Worm (Caenorhabditis elegans) whole organism, L4 larva: Measurements from ENCODE around the gene rpl-25.1.
A peak's percentile ranks its signal among the peaks of the same experiment; 100 is the strongest.

Source experiments
- F44E2.7 ChIP-seq: fragments of 200-800 bp; sonication (Bioruptor generic); IDR thresholded peaks from 2 replicates; pipeline ENCODE4 v2.1.2; 2022; ENCODE audit warnings: missing genetic modification characterization, missing compliant biosample characterization
- Y5F2A.4 ChIP-seq: fragments of 200-800 bp; sonication (Bioruptor generic); optimal IDR thresholded peaks from 2 replicates; lab custom pipeline; 2018; ENCODE audit warnings: mild to moderate bottlenecking, missing genetic modification characterization, missing compliant biosample characterization
- Y75B8A.6 ChIP-seq: fragments of 200-800 bp; sonication (Bioruptor generic); IDR thresholded peaks from 2 replicates; pipeline ENCODE4 v1.3.6; 2022; ENCODE audit warnings: missing genetic modification reagents, missing genetic modification characterization, missing compliant biosample characterization
- ceh-20 ChIP-seq: fragments of 200-800 bp; sonication (Bioruptor generic); IDR thresholded peaks from 2 replicates; pipeline ENCODE4 v1.3.6; 2022; ENCODE audit warnings: missing genetic modification reagents, missing genetic modification characterization, missing compliant biosample characterization
- ceh-82 ChIP-seq: sonication (generic microtip); optimal IDR thresholded peaks from 2 replicates; lab custom pipeline; 2017; ENCODE audit warnings: missing biosample characterization, missing genetic modification characterization
- daf-16 ChIP-seq, 3 experiments: sonication (generic microtip); optimal IDR thresholded peaks; 2 replicates each; lab custom pipeline; 2016 to 2017; ENCODE audit warnings: missing genetic modification characterization in 3 of 3, missing genetic modification reagents in 3 of 3, mild to moderate bottlenecking in 2 of 3, missing compliant biosample characterization in 2 of 3, missing biosample characterization in 1 of 3, moderate library complexity in 1 of 3
- dmd-6 ChIP-seq: fragments of 200-800 bp; sonication (Bioruptor generic); IDR thresholded peaks from 2 replicates; pipeline ENCODE4 v1.3.6; 2022; ENCODE audit warnings: missing genetic modification reagents, missing genetic modification characterization, missing compliant biosample characterization
- dmd-9 ChIP-seq: fragments of 200-800 bp; sonication (Bioruptor generic); IDR thresholded peaks from 2 replicates; pipeline ENCODE4 v1.3.6; 2022; ENCODE audit warnings: missing genetic modification reagents, missing genetic modification characterization, missing compliant biosample characterization
- dpl-1 ChIP-seq: fragments of 150-350 bp; optimal IDR thresholded peaks from 2 replicates; lab custom pipeline; 2014; ENCODE audit warnings: missing biosample characterization, missing genetic modification reagents, missing genetic modification characterization
- dve-1 ChIP-seq: sonication (generic microtip); optimal IDR thresholded peaks from 2 replicates; lab custom pipeline; 2017; ENCODE audit warnings: antibody characterized with exemption, mild to moderate bottlenecking, missing genetic modification characterization, missing compliant biosample characterization; ENCODE audit not compliant: insufficient read depth
- hif-1 ChIP-seq, 2 experiments: sonication (generic microtip); optimal IDR thresholded peaks; 2 replicates each; lab custom pipeline; 2016 to 2017; ENCODE audit warnings: missing compliant biosample characterization in 2 of 2, missing genetic modification characterization in 2 of 2, missing genetic modification reagents in 2 of 2, missing genotype in 2 of 2, mild to moderate bottlenecking in 1 of 2
- hlh-11 ChIP-seq: fragments of 200-800 bp; sonication (Bioruptor generic); optimal IDR thresholded peaks from 2 replicates; lab custom pipeline; 2018; ENCODE audit warnings: mild to moderate bottlenecking, missing genetic modification characterization, missing compliant biosample characterization
- hlh-30 ChIP-seq: sonication (generic microtip); optimal IDR thresholded peaks from 2 replicates; lab custom pipeline; 2017; ENCODE audit warnings: antibody characterized with exemption, mild to moderate bottlenecking, missing genetic modification characterization, missing compliant biosample characterization; ENCODE audit not compliant: insufficient read depth
- lin-1 ChIP-seq: fragments of 200-800 bp; sonication (Bioruptor generic); IDR thresholded peaks from 2 replicates; pipeline ENCODE4 v1.3.6; 2022; ENCODE audit warnings: missing genetic modification reagents, missing genetic modification characterization, missing compliant biosample characterization
- lin-39 ChIP-seq: fragments of 150-350 bp; optimal IDR thresholded peaks from 2 replicates; lab custom pipeline; 2014; ENCODE audit warnings: missing biosample characterization, missing genetic modification reagents, missing genetic modification characterization
- madf-5 ChIP-seq, 2 experiments: fragments of 200-800 bp; sonication (Bioruptor generic); IDR thresholded peaks; 2 replicates each; pipeline ENCODE4 v1.3.6; 2022; ENCODE audit warnings: missing compliant biosample characterization in 2 of 2, missing genetic modification characterization in 2 of 2
- mes-2 ChIP-seq: sonication (generic microtip); optimal IDR thresholded peaks from 2 replicates; lab custom pipeline; 2016; ENCODE audit warnings: missing genotype, mild to moderate bottlenecking, missing genetic modification characterization, missing compliant biosample characterization; ENCODE audit not compliant: poor library complexity, severe bottlenecking
- nhr-10 ChIP-seq: fragments of 150-350 bp; optimal IDR thresholded peaks from 2 replicates; lab custom pipeline; 2014; ENCODE audit warnings: missing biosample characterization, missing genetic modification characterization
- nhr-102 ChIP-seq: sonication (generic microtip); optimal IDR thresholded peaks from 2 replicates; lab custom pipeline; 2016; ENCODE audit warnings: mild to moderate bottlenecking, missing genetic modification characterization, moderate library complexity, missing compliant biosample characterization
- nhr-11 ChIP-seq: fragments of 150-350 bp; optimal IDR thresholded peaks from 2 replicates; lab custom pipeline; 2014; ENCODE audit warnings: missing biosample characterization, missing genetic modification characterization
- nhr-237 ChIP-seq: sonication (generic microtip); optimal IDR thresholded peaks from 2 replicates; lab custom pipeline; 2017; ENCODE audit warnings: missing biosample characterization, missing genetic modification characterization
- nhr-28 ChIP-seq: fragments of 150-350 bp; optimal IDR thresholded peaks from 2 replicates; lab custom pipeline; 2014; ENCODE audit warnings: missing biosample characterization, missing genetic modification characterization
- nhr-42 ChIP-seq: fragments of 200-800 bp; sonication (Bioruptor generic); IDR thresholded peaks from 2 replicates; pipeline ENCODE4 v1.3.6; 2022; ENCODE audit warnings: missing genetic modification characterization, missing compliant biosample characterization
- nhr-76 ChIP-seq: fragments of 150-350 bp; optimal IDR thresholded peaks from 2 replicates; lab custom pipeline; 2014; ENCODE audit warnings: missing biosample characterization, missing genetic modification characterization
- php-3 ChIP-seq: fragments of 200-800 bp; sonication (Bioruptor generic); IDR thresholded peaks from 2 replicates; pipeline ENCODE4 v1.3.6; 2022; ENCODE audit warnings: missing genetic modification reagents, missing genetic modification characterization, missing compliant biosample characterization
- pqm-1 ChIP-seq: sonication (generic microtip); optimal IDR thresholded peaks from 2 replicates; lab custom pipeline; 2017; ENCODE audit warnings: missing biosample characterization, missing genetic modification characterization
- rbr-2 ChIP-seq: sonication (generic microtip); optimal IDR thresholded peaks from 2 replicates; lab custom pipeline; 2016; ENCODE audit warnings: missing genotype, missing genetic modification characterization, missing compliant biosample characterization
- sdz-12 ChIP-seq: fragments of 200-800 bp; sonication (Bioruptor generic); optimal IDR thresholded peaks from 2 replicates; lab custom pipeline; 2018; ENCODE audit warnings: mild to moderate bottlenecking, missing genetic modification characterization, missing compliant biosample characterization
- set-16 ChIP-seq: fragments of 200-800 bp; sonication (Bioruptor generic); IDR thresholded peaks from 2 replicates; pipeline ENCODE4 v1.3.6; 2022; ENCODE audit warnings: missing genetic modification reagents, missing genetic modification characterization, missing compliant biosample characterization
- skn-1 ChIP-seq: fragments of 150-350 bp; optimal IDR thresholded peaks from 2 replicates; lab custom pipeline; 2014; ENCODE audit warnings: missing biosample characterization, missing genetic modification characterization
- tag-97 ChIP-seq: fragments of 200-800 bp; sonication (Bioruptor generic); IDR thresholded peaks from 2 replicates; pipeline ENCODE4 v1.3.6; 2022; ENCODE audit warnings: missing genetic modification characterization, missing compliant biosample characterization
- unc-62 ChIP-seq, 3 experiments: fragments of 150-350 bp in 1 of 3; sonication (generic microtip); optimal IDR thresholded peaks in 2 of 3; peaks in 1 of 3; 1 replicate in 1 of 3; 2 replicates in 2 of 3; lab custom pipeline; 2014 to 2017; ENCODE audit warnings: missing biosample characterization in 3 of 3, missing genetic modification characterization in 3 of 3, missing genetic modification reagents in 3 of 3, missing genotype in 1 of 3
- zfp-3 ChIP-seq: fragments of 200-800 bp; sonication (Bioruptor generic); conservative IDR thresholded peaks from 2 replicates; pipeline ENCODE4 v1.3.6; 2022; ENCODE audit warnings: missing genetic modification reagents, missing genetic modification characterization, missing compliant biosample characterization
- zip-2 ChIP-seq: fragments of 150-350 bp; optimal IDR thresholded peaks from 2 replicates; lab custom pipeline; 2014; ENCODE audit warnings: missing biosample characterization, missing genetic modification characterization

Gene rpl-25.1

ce11 chrX:4732752-4733151 lies 17.8 kb downstream of the rpl-25.1 start, which contains the start of gene aman-1:
TSS of gene aman-1 (plus strand) at chrX:4733095.
- no peak for TF ChIP-seq lin-1 (GFP tag; lab: Robert Waterston, UW)

ce11 chrX:4740630-4741029 lies 25.7 kb downstream of the rpl-25.1 start:
- TF ChIP-seq lin-39 (tag; lab: Kevin White, UChicago) (peak; percentile 47), ceh-82 (tag; lab: Kevin White, UChicago) (no peak), ceh-20 (GFP tag; lab: Robert Waterston, UW) (peak; percentile 67; the same call in 1 of the 2 replicates), unc-62 (GFP tag; optimal IDR thresholded peaks at IDR 0.05 in 1 of 2; lab: Kevin White, UChicago) (peak in 1 of 2 experiments; percentile 31), unc-62 (tag; optimal IDR thresholded peaks at IDR 0.05; lab: Kevin White, UChicago) (no peak), hlh-30 (tag; lab: Kevin White, UChicago) (peak; percentile 20)

ce11 chrX:4742285-4742684 lies 27.3 kb downstream of the rpl-25.1 start:
- TF ChIP-seq unc-62 (GFP tag; optimal IDR thresholded peaks at IDR 0.05 in 1 of 2; lab: Kevin White, UChicago) (peak in 1 of 2 experiments; percentile 78), unc-62 (tag; optimal IDR thresholded peaks at IDR 0.05; lab: Kevin White, UChicago) (no peak), ceh-20 (GFP tag; lab: Robert Waterston, UW) (no peak)

- TF ChIP-seq nhr-11 (tag; lab: Kevin White, UChicago) (no peak), nhr-76 (tag; lab: Kevin White, UChicago) (no peak), hif-1 (tag; optimal IDR thresholded peaks at IDR 0.05; lab: Kevin White, UChicago) (no peak), dpl-1 (GFP tag; lab: Kevin White, UChicago) (no peak), nhr-102 (tag; lab: Kevin White, UChicago) (no peak), hlh-11 (tag; lab: Kevin White, UChicago) (no peak), madf-5 (GFP tag; IDR thresholded peaks at IDR 0.05; lab: Robert Waterston, UW) (0 out of 4 replicates have a peak, but pooled peaks of 1 of the 2 experiments have one; percentile 59), set-16 (peak; percentile 70), lin-39 (tag; lab: Kevin White, UChicago) (no peak), dmd-6 (peak; percentile 25; the same call in 1 of the 2 replicates), nhr-237 (tag; lab: Kevin White, UChicago) (no peak)
- TF ChIP-seq, all 104 proteins: peak for 3
These were observed 29.1 kb downstream of the rpl-25.1 start for ce11 chrX:4744037-4744436.

ce11 chrX:4749080-4749479 lies 34.1 kb downstream of the rpl-25.1 start, which contains the start of gene lon-2:
TSS of gene lon-2 (minus strand) at chrX:4749083.
- TF ChIP-seq hlh-11 (tag; lab: Kevin White, UChicago) (peak; percentile 43), sdz-12 (GFP tag; lab: Kevin White, UChicago) (no peak), Y5F2A.4 (GFP tag; lab: Kevin White, UChicago) (no peak), tag-97 (GFP tag; lab: Robert Waterston, UW) (no peak), hlh-30 (tag; lab: Kevin White, UChicago) (peak; percentile 7), daf-16 (GFP tag; optimal IDR thresholded peaks at IDR 0.05; lab: Kevin White, UChicago) (no peak), daf-16 (tag; optimal IDR thresholded peaks at IDR 0.05; lab: Kevin White, UChicago) (peak; percentile 22), mes-2 (no peak), php-3 (GFP tag; lab: Robert Waterston, UW) (no peak), nhr-10 (tag; lab: Kevin White, UChicago) (no peak), zfp-3 (GFP tag; lab: Robert Waterston, UW) (no peak), zip-2 (tag; lab: Kevin White, UChicago) (no peak), pqm-1 (tag; lab: Kevin White, UChicago) (peak; percentile 80), rbr-2 (no peak), nhr-28 (tag; lab: Kevin White, UChicago) (peak; percentile 81), nhr-76 (tag; lab: Kevin White, UChicago) (no peak), ceh-82 (tag; lab: Kevin White, UChicago) (no peak), nhr-42 (GFP tag; lab: Robert Waterston, UW) (no peak), skn-1 (no peak), dmd-9 (GFP tag; lab: Robert Waterston, UW) (no peak), hif-1 (tag; optimal IDR thresholded peaks at IDR 0.05; lab: Kevin White, UChicago) (no peak), F44E2.7 (GFP tag; lab: Robert Waterston, UW) (no peak), madf-5 (GFP tag; IDR thresholded peaks at IDR 0.05; lab: Robert Waterston, UW) (no peak), Y75B8A.6 (no peak), dve-1 (tag; lab: Kevin White, UChicago) (peak; percentile 14)
